Fruit fly (Drosophila melanogaster) whole organism, embryonic: ENCODE results near the gene Ac76E.
A peak's percentile ranks its signal among the peaks of the same experiment; 100 is the strongest.

Experiments used
- B-H2 ChIP-seq: fragments of 200-800 bp; sonication (Bioruptor generic); optimal IDR thresholded peaks from 2 replicates; lab custom pipeline; 2018; ENCODE audit warnings: missing biosample characterization, mild to moderate bottlenecking, missing genetic modification characterization
- BtbVII ChIP-seq: fragments of 200-800 bp; sonication (Bioruptor generic); optimal IDR thresholded peaks from 3 replicates; lab custom pipeline; 2017; ENCODE audit warnings: missing biosample characterization, mild to moderate bottlenecking, missing genetic modification characterization
- CG12071 ChIP-seq: fragments of 200-800 bp; sonication (Bioruptor generic); optimal IDR thresholded peaks from 3 replicates; lab custom pipeline; 2018; ENCODE audit warnings: missing biosample characterization, mild to moderate bottlenecking, missing genetic modification characterization
- CG13287 ChIP-seq: fragments of 200-800 bp; sonication (Bioruptor generic); IDR thresholded peaks from 2 replicates; pipeline ENCODE4 v1.3.6; 2022; ENCODE audit warnings: missing biosample characterization, missing genetic modification characterization; ENCODE audit not compliant: partially characterized antibody
- CG15011 ChIP-seq: fragments of 200-800 bp; sonication (Bioruptor generic); optimal IDR thresholded peaks from 3 replicates; lab custom pipeline; 2018; ENCODE audit warnings: missing biosample characterization, mild to moderate bottlenecking, missing genetic modification characterization
- CG18476 ChIP-seq: fragments of 200-800 bp; sonication (Bioruptor generic); optimal IDR thresholded peaks from 2 replicates; lab custom pipeline; 2016; ENCODE audit warnings: missing biosample characterization, mild to moderate bottlenecking, missing genetic modification characterization
- CG18764 ChIP-seq: fragments of 200-800 bp; sonication (Bioruptor generic); optimal IDR thresholded peaks from 3 replicates; lab custom pipeline; 2016; ENCODE audit warnings: missing biosample characterization, missing genetic modification characterization
- CG2116 ChIP-seq: fragments of 200-800 bp; sonication (Bioruptor generic); optimal IDR thresholded peaks from 3 replicates; lab custom pipeline; 2018; ENCODE audit warnings: missing biosample characterization, mild to moderate bottlenecking, missing genetic modification characterization
- CG31224 ChIP-seq: fragments of 200-800 bp; sonication (Bioruptor generic); IDR thresholded peaks from 2 replicates; pipeline ENCODE4 v1.3.6; 2022; ENCODE audit warnings: missing biosample characterization, missing genetic modification characterization
- CG34422 ChIP-seq: fragments of 200-800 bp; sonication (Bioruptor generic); IDR thresholded peaks from 3 replicates; pipeline ENCODE4 v1.3.6; 2022; ENCODE audit warnings: missing biosample characterization, missing genetic modification characterization
- CG3847 ChIP-seq: fragments of 200-800 bp; sonication (Bioruptor generic); IDR thresholded peaks from 2 replicates; pipeline ENCODE4 v1.3.6; 2022; ENCODE audit warnings: missing biosample characterization, missing genetic modification characterization
- CG6654 ChIP-seq: fragments of 200-800 bp; sonication (Bioruptor generic); optimal IDR thresholded peaks from 2 replicates; lab custom pipeline; 2017; ENCODE audit warnings: missing biosample characterization, mild to moderate bottlenecking, missing genetic modification characterization
- CG7987 ChIP-seq: fragments of 200-800 bp; sonication (Bioruptor generic); optimal IDR thresholded peaks from 2 replicates; lab custom pipeline; 2018; ENCODE audit warnings: missing biosample characterization, mild to moderate bottlenecking, missing genetic modification characterization, moderate library complexity
- CG9797 ChIP-seq: fragments of 200-800 bp; sonication (Bioruptor generic); optimal IDR thresholded peaks from 3 replicates; lab custom pipeline; 2018; ENCODE audit warnings: missing biosample characterization, mild to moderate bottlenecking, missing genetic modification characterization
- Dad ChIP-seq: fragments of 200-800 bp; sonication (Bioruptor generic); optimal IDR thresholded peaks from 3 replicates; lab custom pipeline; 2016; ENCODE audit warnings: missing biosample characterization, missing genetic modification characterization
- Dll ChIP-seq: fragments of 200-800 bp; sonication (Bioruptor generic); IDR thresholded peaks from 4 replicates; pipeline ENCODE4 v1.3.6; 2022; ENCODE audit warnings: missing biosample characterization, missing genetic modification characterization; ENCODE audit not compliant: partially characterized antibody
- Dp ChIP-seq: fragments of 200-800 bp; sonication (Bioruptor generic); optimal IDR thresholded peaks from 2 replicates; lab custom pipeline; 2018; ENCODE audit warnings: missing biosample characterization, mild to moderate bottlenecking, missing genetic modification characterization, moderate library complexity
- Dref ChIP-seq: fragments of 200-800 bp; sonication (Bioruptor generic); IDR thresholded peaks from 2 replicates; pipeline ENCODE4 v1.3.6; 2022; ENCODE audit warnings: missing biosample characterization, missing genetic modification characterization
- H15 ChIP-seq: fragments of 200-800 bp; sonication (Bioruptor generic); IDR thresholded peaks from 3 replicates; pipeline ENCODE4 v1.3.6; 2022; ENCODE audit warnings: missing biosample characterization, missing genetic modification characterization
- HmgD ChIP-seq: fragments of 200-800 bp; sonication (Bioruptor generic); optimal IDR thresholded peaks from 3 replicates; lab custom pipeline; 2016; ENCODE audit warnings: missing biosample characterization, missing genetic modification characterization
- MBD-R2 ChIP-seq: fragments of 200-800 bp; sonication (Bioruptor generic); IDR thresholded peaks from 2 replicates; pipeline ENCODE4 v1.3.6; 2022; ENCODE audit warnings: missing biosample characterization, missing genetic modification characterization
- MESR4 ChIP-seq: fragments of 200-800 bp; sonication (Bioruptor generic); optimal IDR thresholded peaks from 2 replicates; lab custom pipeline; 2018; ENCODE audit warnings: missing biosample characterization, mild to moderate bottlenecking, missing genetic modification characterization, moderate library complexity
- Mrtf ChIP-seq: fragments of 200-800 bp; sonication (Bioruptor generic); IDR thresholded peaks from 3 replicates; pipeline ENCODE4 v1.3.6; 2022; ENCODE audit warnings: missing biosample characterization, missing genetic modification characterization
- Opbp ChIP-seq: fragments of 200-800 bp; sonication (Bioruptor generic); IDR thresholded peaks from 3 replicates; pipeline ENCODE4 v1.3.6; 2022; ENCODE audit warnings: missing biosample characterization, missing genetic modification characterization; ENCODE audit not compliant: partially characterized antibody
- Scr ChIP-seq: fragments of 200-800 bp; sonication (Bioruptor generic); IDR thresholded peaks from 2 replicates; pipeline ENCODE4 v1.3.6; 2022; ENCODE audit warnings: missing biosample characterization, missing genetic modification characterization; ENCODE audit not compliant: partially characterized antibody
- Sox102F ChIP-seq: fragments of 200-800 bp; sonication (Bioruptor generic); optimal IDR thresholded peaks from 2 replicates; lab custom pipeline; 2018; ENCODE audit warnings: missing biosample characterization, mild to moderate bottlenecking, missing genetic modification characterization, moderate library complexity
- Sry-δ ChIP-seq: fragments of 200-800 bp; sonication (Bioruptor generic); optimal IDR thresholded peaks from 2 replicates; lab custom pipeline; 2016; ENCODE audit warnings: missing biosample characterization, missing genetic modification characterization
- Ssrp ChIP-seq: fragments of 200-800 bp; sonication (Bioruptor generic); optimal IDR thresholded peaks from 2 replicates; lab custom pipeline; 2018; ENCODE audit warnings: missing biosample characterization, mild to moderate bottlenecking, missing genetic modification characterization, moderate library complexity
- ash1 ChIP-seq: fragments of 200-800 bp; sonication (Bioruptor generic); optimal IDR thresholded peaks from 2 replicates; lab custom pipeline; 2018; ENCODE audit warnings: missing biosample characterization, mild to moderate bottlenecking, missing genetic modification characterization
- cg ChIP-seq: fragments of 200-800 bp; sonication (Bioruptor generic); optimal IDR thresholded peaks from 3 replicates; lab custom pipeline; 2019; ENCODE audit warnings: missing biosample characterization, mild to moderate bottlenecking, missing genetic modification characterization, moderate library complexity
- ci ChIP-seq: fragments of 200-800 bp; sonication (Bioruptor generic); IDR thresholded peaks from 3 replicates; pipeline ENCODE4 v1.3.6; 2022; ENCODE audit warnings: missing biosample characterization, missing genetic modification characterization
- dm ChIP-seq: fragments of 200-800 bp; sonication (Bioruptor generic); optimal IDR thresholded peaks from 3 replicates; lab custom pipeline; 2016; ENCODE audit warnings: missing biosample characterization, missing genetic modification characterization
- ewg ChIP-seq: fragments of 200-800 bp; sonication (Bioruptor generic); optimal IDR thresholded peaks from 3 replicates; lab custom pipeline; 2017; ENCODE audit warnings: mild to moderate bottlenecking, missing biosample characterization, missing genetic modification reagents, missing genetic modification characterization
- ftz-f1 ChIP-seq: fragments of 200-800 bp; sonication (Bioruptor generic); optimal IDR thresholded peaks from 2 replicates; lab custom pipeline; 2016; ENCODE audit warnings: missing biosample characterization, missing genetic modification characterization
- gfzf ChIP-seq: fragments of 200-800 bp; sonication (Bioruptor generic); optimal IDR thresholded peaks from 2 replicates; lab custom pipeline; 2016; ENCODE audit warnings: missing biosample characterization, mild to moderate bottlenecking, missing genetic modification characterization, moderate library complexity
- grau ChIP-seq: fragments of 200-800 bp; optimal IDR thresholded peaks from 3 replicates; lab custom pipeline; 2019; ENCODE audit warnings: missing biosample characterization, mild to moderate bottlenecking, missing genetic modification characterization, moderate library complexity
- insv ChIP-seq, 2 experiments: fragments of 200-800 bp; sonication (Bioruptor generic); optimal IDR thresholded peaks; 3 replicates each; lab custom pipeline; 2016 to 2018; ENCODE audit warnings: missing biosample characterization in 2 of 2, missing genetic modification characterization in 2 of 2
- kah ChIP-seq: fragments of 200-800 bp; sonication (Bioruptor generic); optimal IDR thresholded peaks from 2 replicates; lab custom pipeline; 2018; ENCODE audit warnings: missing biosample characterization, mild to moderate bottlenecking, missing genetic modification characterization
- kay ChIP-seq: fragments of 200-800 bp; sonication (Bioruptor generic); optimal IDR thresholded peaks from 2 replicates; lab custom pipeline; 2016; ENCODE audit warnings: missing biosample characterization, missing genetic modification characterization
- lbe ChIP-seq: fragments of 200-800 bp; sonication (Bioruptor generic); optimal IDR thresholded peaks from 2 replicates; lab custom pipeline; 2016; ENCODE audit warnings: missing biosample characterization, mild to moderate bottlenecking, missing genetic modification characterization
- nmo ChIP-seq: fragments of 200-800 bp; sonication (Bioruptor generic); optimal IDR thresholded peaks from 2 replicates; lab custom pipeline; 2018; ENCODE audit warnings: missing biosample characterization, mild to moderate bottlenecking, missing genetic modification characterization, moderate library complexity
- pfk ChIP-seq: fragments of 200-800 bp; sonication (Bioruptor generic); optimal IDR thresholded peaks from 2 replicates; lab custom pipeline; 2018; ENCODE audit warnings: missing biosample characterization, mild to moderate bottlenecking, missing genetic modification characterization, moderate library complexity
- pzg ChIP-seq: fragments of 200-800 bp; sonication (Bioruptor generic); optimal IDR thresholded peaks from 3 replicates; lab custom pipeline; 2018; ENCODE audit warnings: missing biosample characterization, mild to moderate bottlenecking, missing genetic modification characterization, moderate library complexity
- sim ChIP-seq: fragments of 200-800 bp; sonication (Bioruptor generic); IDR thresholded peaks from 2 replicates; pipeline ENCODE4 v1.3.6; 2022; ENCODE audit warnings: missing biosample characterization, missing genetic modification characterization
- stwl ChIP-seq: fragments of 200-800 bp; sonication (Bioruptor generic); optimal IDR thresholded peaks from 3 replicates; lab custom pipeline; 2018; ENCODE audit warnings: missing biosample characterization, mild to moderate bottlenecking, missing genetic modification characterization, moderate library complexity
- tio ChIP-seq: fragments of 200-800 bp; sonication (Bioruptor generic); optimal IDR thresholded peaks from 2 replicates; lab custom pipeline; 2017; ENCODE audit warnings: missing biosample characterization, missing genetic modification characterization, inconsistent platforms
- unc-4 ChIP-seq: fragments of 200-800 bp; sonication (Bioruptor generic); IDR thresholded peaks from 2 replicates; pipeline ENCODE4 v1.3.6; 2022; ENCODE audit warnings: missing biosample characterization, missing genetic modification characterization; ENCODE audit not compliant: partially characterized antibody
- unpg ChIP-seq: fragments of 200-800 bp; sonication (Bioruptor generic); optimal IDR thresholded peaks from 3 replicates; lab custom pipeline; 2018; ENCODE audit warnings: missing biosample characterization, mild to moderate bottlenecking, missing genetic modification characterization, moderate library complexity

Ac76E gene

DNA sequence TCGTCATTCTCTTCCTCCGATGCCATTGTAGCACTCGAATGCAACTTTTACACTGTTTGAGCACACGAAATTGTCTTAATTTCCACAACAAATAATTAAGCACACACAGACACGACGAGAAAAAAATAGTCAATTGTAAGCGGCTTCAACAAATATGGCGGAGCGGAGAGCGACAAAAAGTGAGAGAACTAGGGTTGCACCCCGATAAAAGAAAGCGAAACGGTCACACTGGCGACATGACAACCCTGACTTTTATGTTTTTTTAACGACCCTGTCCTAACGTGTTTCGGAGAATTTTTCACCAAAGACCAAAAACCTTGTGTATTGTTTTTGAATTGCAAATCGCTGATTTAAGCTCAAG, 29.1 kb upstream of the Ac76E start, which contains the start of the genes Mi-2 and Prp3 (continued):
- TF ChIP-seq CG7987 (no peak), dm (GFP tag; lab: Kevin White, UChicago) (peak; percentile 81), HmgD (GFP tag; lab: Kevin White, UChicago) (peak; percentile 57), CG34422 (GFP tag; lab: Robert Waterston, UW) (peak; percentile 70; the same call in 2 of the 3 replicates), Opbp (GFP tag; lab: Robert Waterston, UW) (0 out of 3 replicates have a peak, but pooled peaks have one; percentile 49), ewg (GFP tag; lab: Kevin White, UChicago) (peak; percentile 7), tio (GFP tag; lab: Kevin White, UChicago) (no peak), gfzf (GFP tag; lab: Kevin White, UChicago) (peak; percentile 73), cg (GFP tag; lab: Kevin White, UChicago) (peak; percentile 33), B-H2 (GFP tag; lab: Kevin White, UChicago) (peak; percentile 57), ftz-f1 (GFP tag; lab: Kevin White, UChicago) (peak; percentile 93), ci (GFP tag; lab: Robert Waterston, UW) (peak; percentile 68), Sox102F (no peak), CG15011 (GFP tag; lab: Kevin White, UChicago) (no peak), nmo (peak; percentile 21)

DNA sequence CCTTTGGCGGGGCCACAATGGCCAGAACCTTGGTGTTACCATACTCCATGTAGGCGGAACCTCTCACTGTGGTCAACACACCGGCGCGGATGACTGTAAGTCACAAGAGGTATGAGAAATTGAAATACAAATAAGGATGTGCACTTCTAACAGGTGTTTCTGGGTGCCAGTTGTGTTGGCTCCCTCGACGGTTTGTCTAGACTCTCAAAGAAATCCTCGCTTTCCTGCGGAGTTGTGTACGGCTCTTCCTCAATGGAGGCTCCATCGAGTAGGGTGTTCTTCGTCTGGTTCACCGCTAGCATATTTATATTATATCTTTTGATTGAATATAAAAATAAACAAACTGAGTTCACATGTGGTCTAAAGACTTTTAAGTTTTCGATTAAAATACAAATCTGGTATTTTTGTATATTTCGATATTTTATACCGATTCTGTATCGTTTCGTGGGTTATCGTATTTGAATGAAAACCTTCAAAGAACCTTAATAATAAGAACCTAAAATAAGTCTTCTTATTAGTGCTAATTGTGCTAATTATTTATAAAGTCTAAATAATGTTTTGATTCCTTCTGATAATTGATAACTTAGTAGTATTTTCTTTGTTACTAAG, 25.7 kb upstream of the Ac76E start, which contains the start of gene Mtr3:
Gene Mtr3, minus strand, starts transcription at position 388 of the 609 bp plus-strand sequence.
- peak; percentile 79 for TF ChIP-seq Dp (GFP tag; lab: Kevin White, UChicago)
- TF ChIP-seq Sry-δ = no peak
- no peak for TF ChIP-seq pfk (GFP tag; lab: Kevin White, UChicago)
- TF ChIP-seq B-H2 (GFP tag; lab: Kevin White, UChicago) = no peak
- peak; percentile 52 for TF ChIP-seq unc-4 (GFP tag; lab: Robert Waterston, UW)
- TF ChIP-seq Dref (GFP tag; lab: Robert Waterston, UW) = peak; percentile 58
- peak; percentile 6 for TF ChIP-seq CG9797 (GFP tag; lab: Kevin White, UChicago)
- peak; percentile 39; the same call in 1 of the 2 replicates for TF ChIP-seq Scr (GFP tag; lab: Robert Waterston, UW)
- no peak for TF ChIP-seq sim (GFP tag; lab: Robert Waterston, UW)
- TF ChIP-seq lbe (GFP tag; lab: Kevin White, UChicago) = no peak
- TF ChIP-seq Dad (GFP tag; lab: Kevin White, UChicago) = no peak
- no peak for TF ChIP-seq Ssrp (tag; lab: Kevin White, UChicago)
- peak; percentile 58; the same call in 2 of the 4 replicates for TF ChIP-seq Dll (GFP tag; lab: Robert Waterston, UW)
- TF ChIP-seq CG18764 (GFP tag; lab: Kevin White, UChicago) = no peak
- TF ChIP-seq CG3847 = no peak
- no peak for TF ChIP-seq BtbVII (GFP tag; lab: Kevin White, UChicago)
- TF ChIP-seq ash1 = no peak
- TF ChIP-seq Mrtf (GFP tag; lab: Robert Waterston, UW) = no peak
- TF ChIP-seq CG18476 (GFP tag; lab: Kevin White, UChicago) = no peak
- TF ChIP-seq pzg (GFP tag; lab: Kevin White, UChicago) = peak; percentile 14
- no peak for TF ChIP-seq unpg
- no peak for TF ChIP-seq insv (GFP tag; optimal IDR thresholded peaks at IDR 0.05; lab: Kevin White, UChicago)
- TF ChIP-seq MBD-R2 (GFP tag; lab: Robert Waterston, UW) = peak; percentile 29; the same call in 1 of the 2 replicates
- TF ChIP-seq MESR4 (GFP tag; lab: Kevin White, UChicago) = peak; percentile 62
- peak; percentile 57 for TF ChIP-seq CG2116 (GFP tag; lab: Kevin White, UChicago)
- peak; percentile 58 for TF ChIP-seq CG13287 (GFP tag; lab: Robert Waterston, UW)
- TF ChIP-seq CG6654 = no peak
- peak; percentile 92 for TF ChIP-seq kah (GFP tag; lab: Kevin White, UChicago)
- TF ChIP-seq H15 (GFP tag; lab: Robert Waterston, UW) = no peak
- TF ChIP-seq grau (tag; lab: Kevin White, UChicago) = no peak
- peak; percentile 2 for TF ChIP-seq stwl
- TF ChIP-seq CG31224 (GFP tag; lab: Robert Waterston, UW) = no peak
- no peak for TF ChIP-seq CG12071 (GFP tag; lab: Kevin White, UChicago)
- no peak for TF ChIP-seq kay (GFP tag; lab: Kevin White, UChicago)
